Worm (Caenorhabditis elegans) whole organism, young adult: Measurements from ENCODE around the gene usp-46.

Experiments used
- C17E4.6 ChIP-seq: fragments of 200-800 bp; sonication (Bioruptor generic); IDR thresholded peaks from 2 replicates; pipeline ENCODE4 v1.3.6; 2022; ENCODE audit warnings: missing genetic modification reagents, missing genetic modification characterization, missing compliant biosample characterization
- F57A8.1 ChIP-seq: fragments of 200-800 bp; sonication (Bioruptor generic); optimal IDR thresholded peaks from 2 replicates; lab custom pipeline; 2018; ENCODE audit warnings: mild to moderate bottlenecking, missing genetic modification characterization, moderate library complexity, missing compliant biosample characterization
- F57C9.4 ChIP-seq: sonication (generic microtip); optimal IDR thresholded peaks from 2 replicates; lab custom pipeline; 2017; ENCODE audit warnings: mild to moderate bottlenecking, missing genetic modification characterization, missing compliant biosample characterization
- T07F8.4 ChIP-seq: sonication (generic microtip); optimal IDR thresholded peaks from 2 replicates; lab custom pipeline; 2016; ENCODE audit warnings: mild to moderate bottlenecking, missing genetic modification characterization, moderate library complexity, missing compliant biosample characterization
- Y53F4B.3 ChIP-seq: fragments of 200-800 bp; sonication (Bioruptor generic); IDR thresholded peaks from 2 replicates; pipeline ENCODE4 v1.3.6; 2022; ENCODE audit warnings: missing genetic modification reagents, missing genetic modification characterization, missing compliant biosample characterization
- Y53G8AR.9 ChIP-seq: fragments of 200-800 bp; sonication (Bioruptor generic); conservative IDR thresholded peaks from 2 replicates; pipeline ENCODE4 v1.3.6; 2022; ENCODE audit warnings: missing genetic modification reagents, missing genetic modification characterization, missing compliant biosample characterization
- Y79H2A.3 ChIP-seq: fragments of 200-800 bp; sonication (Bioruptor generic); conservative IDR thresholded peaks from 2 replicates; pipeline ENCODE4 v1.3.6; 2022; ENCODE audit warnings: missing genetic modification reagents, missing genetic modification characterization, missing compliant biosample characterization
- ama-1 ChIP-seq, 3 experiments: fragments of 150-350 bp in 1 of 3; sonication (generic microtip) in 2 of 3; optimal IDR thresholded peaks; 2 replicates each; lab custom pipeline; 2014 to 2018; ENCODE audit warnings: missing biosample characterization in 2 of 3, missing genetic modification characterization in 2 of 3, missing genetic modification reagents in 2 of 3
- attf-5 ChIP-seq: fragments of 200-800 bp; sonication (Bioruptor generic); optimal IDR thresholded peaks from 2 replicates; lab custom pipeline; 2018; ENCODE audit warnings: mild to moderate bottlenecking, missing genetic modification characterization, missing compliant biosample characterization
- bed-1 ChIP-seq: fragments of 200-800 bp; sonication (Bioruptor generic); IDR thresholded peaks from 2 replicates; pipeline ENCODE4 v1.3.6; 2022; ENCODE audit warnings: missing genetic modification reagents, missing genetic modification characterization, missing compliant biosample characterization
- ceh-27 ChIP-seq: fragments of 200-800 bp; sonication (Bioruptor generic); optimal IDR thresholded peaks from 2 replicates; lab custom pipeline; 2018; ENCODE audit warnings: mild to moderate bottlenecking, missing genetic modification characterization, moderate library complexity, missing compliant biosample characterization
- ceh-58 ChIP-seq: fragments of 200-800 bp; sonication (Bioruptor generic); IDR thresholded peaks from 2 replicates; pipeline ENCODE4 v1.3.6; 2022; ENCODE audit warnings: missing genetic modification characterization, missing compliant biosample characterization
- dox-1 ChIP-seq: fragments of 200-800 bp; sonication (Bioruptor generic); IDR thresholded peaks from 2 replicates; pipeline ENCODE4 v1.3.6; 2022; ENCODE audit warnings: missing genetic modification reagents, missing genetic modification characterization, missing compliant biosample characterization
- gei-17 ChIP-seq: fragments of 200-800 bp; sonication (Bioruptor generic); optimal IDR thresholded peaks from 2 replicates; lab custom pipeline; 2018; ENCODE audit warnings: mild to moderate bottlenecking, missing genetic modification characterization, missing compliant biosample characterization
- hsf-1 ChIP-seq: fragments of 200-800 bp; sonication (Bioruptor generic); IDR thresholded peaks from 2 replicates; pipeline ENCODE4 v1.3.6; 2022; ENCODE audit warnings: missing genetic modification reagents, missing genetic modification characterization, missing compliant biosample characterization
- lag-1 ChIP-seq: fragments of 200-800 bp; sonication (Bioruptor generic); IDR thresholded peaks from 2 replicates; pipeline ENCODE4 v1.3.6; 2022; ENCODE audit warnings: missing genetic modification reagents, missing genetic modification characterization, missing compliant biosample characterization
- lin-26 ChIP-seq: fragments of 200-800 bp; sonication (Bioruptor generic); IDR thresholded peaks from 2 replicates; pipeline ENCODE4 v1.3.6; 2022; ENCODE audit warnings: missing genetic modification reagents, missing genetic modification characterization, missing compliant biosample characterization
- lin-40 ChIP-seq: sonication (generic microtip); optimal IDR thresholded peaks from 2 replicates; lab custom pipeline; 2016; ENCODE audit warnings: missing genetic modification characterization, mild to moderate bottlenecking, missing compliant biosample characterization, missing genotype, missing genetic modification reagents
- madf-10 ChIP-seq: sonication (generic microtip); optimal IDR thresholded peaks from 2 replicates; lab custom pipeline; 2016; ENCODE audit warnings: mild to moderate bottlenecking, missing genetic modification characterization, missing compliant biosample characterization
- mel-28 ChIP-seq: sonication (generic microtip); optimal IDR thresholded peaks from 2 replicates; lab custom pipeline; 2016; ENCODE audit warnings: borderline replicate concordance, mild to moderate bottlenecking, missing genetic modification characterization, missing compliant biosample characterization
- mes-4 ChIP-seq: sonication (generic microtip); optimal IDR thresholded peaks from 2 replicates; lab custom pipeline; 2016; ENCODE audit warnings: missing genotype, missing genetic modification characterization, missing compliant biosample characterization
- nhr-120 ChIP-seq: fragments of 200-800 bp; sonication (Bioruptor generic); IDR thresholded peaks from 2 replicates; pipeline ENCODE4 v1.3.6; 2022; ENCODE audit warnings: missing genetic modification characterization, missing compliant biosample characterization
- nhr-179 ChIP-seq: sonication (generic microtip); optimal IDR thresholded peaks from 2 replicates; lab custom pipeline; 2016; ENCODE audit warnings: mild to moderate bottlenecking, missing genetic modification characterization, missing compliant biosample characterization
- nhr-90 ChIP-seq: sonication (generic microtip); optimal IDR thresholded peaks from 2 replicates; lab custom pipeline; 2016; ENCODE audit warnings: missing genotype, mild to moderate bottlenecking, missing genetic modification characterization, missing compliant biosample characterization
- rcor-1 ChIP-seq: fragments of 200-800 bp; sonication (Bioruptor generic); IDR thresholded peaks from 2 replicates; pipeline ENCODE4 v1.3.6; 2022; ENCODE audit warnings: missing genetic modification reagents, missing genetic modification characterization, missing compliant biosample characterization
- rec-8 ChIP-seq, 2 experiments: sonication (generic microtip); optimal IDR thresholded peaks; 2 replicates each; lab custom pipeline; 2016; ENCODE audit warnings: mild to moderate bottlenecking in 2 of 2, missing genetic modification characterization in 2 of 2, missing genetic modification reagents in 2 of 2, missing genotype in 2 of 2, missing biosample characterization in 1 of 2, missing compliant biosample characterization in 1 of 2, moderate library complexity in 1 of 2
- repo-1 ChIP-seq: sonication (generic microtip); optimal IDR thresholded peaks from 2 replicates; lab custom pipeline; 2017; ENCODE audit warnings: mild to moderate bottlenecking, missing genetic modification characterization, missing compliant biosample characterization
- sdz-38 ChIP-seq: sonication (generic microtip); optimal IDR thresholded peaks from 2 replicates; lab custom pipeline; 2016; ENCODE audit warnings: missing genotype, missing genetic modification characterization, missing compliant biosample characterization
- sea-2 ChIP-seq: fragments of 200-800 bp; sonication (Bioruptor generic); IDR thresholded peaks from 2 replicates; pipeline ENCODE4 v1.3.6; 2022; ENCODE audit warnings: missing genetic modification characterization, missing compliant biosample characterization
- somi-1 ChIP-seq: fragments of 200-800 bp; sonication (Bioruptor generic); optimal IDR thresholded peaks from 2 replicates; lab custom pipeline; 2018; ENCODE audit warnings: mild to moderate bottlenecking, missing genetic modification characterization, missing compliant biosample characterization
- tbp1 ChIP-seq: fragments of 200-800 bp; sonication (Bioruptor generic); optimal IDR thresholded peaks from 2 replicates; lab custom pipeline; 2018; ENCODE audit warnings: mild to moderate bottlenecking, missing genetic modification characterization, missing compliant biosample characterization
- unc-62 ChIP-seq: fragments of 150-350 bp; optimal IDR thresholded peaks from 2 replicates; lab custom pipeline; 2014; ENCODE audit warnings: missing biosample characterization, missing genetic modification reagents, missing genetic modification characterization
- xnd-1 ChIP-seq: sonication (generic microtip); optimal IDR thresholded peaks from 2 replicates; lab custom pipeline; 2016; ENCODE audit warnings: missing genotype, missing genetic modification reagents, missing genetic modification characterization, missing compliant biosample characterization
- zim-3 ChIP-seq: sonication (generic microtip); optimal IDR thresholded peaks from 2 replicates; lab custom pipeline; 2017; ENCODE audit warnings: mild to moderate bottlenecking, missing genetic modification characterization, moderate library complexity, missing compliant biosample characterization
- ztf-22 ChIP-seq: fragments of 200-800 bp; sonication (Bioruptor generic); optimal IDR thresholded peaks from 2 replicates; lab custom pipeline; 2018; ENCODE audit warnings: mild to moderate bottlenecking, missing genetic modification characterization, moderate library complexity, missing compliant biosample characterization
- ztf-25 ChIP-seq: fragments of 200-800 bp; sonication (Bioruptor generic); IDR thresholded peaks from 2 replicates; pipeline ENCODE4 v1.3.6; 2022; ENCODE audit warnings: missing genetic modification reagents, missing genetic modification characterization, missing compliant biosample characterization
- ztf-26 ChIP-seq: sonication (generic microtip); optimal IDR thresholded peaks from 2 replicates; lab custom pipeline; 2017; ENCODE audit warnings: missing genetic modification characterization, missing compliant biosample characterization
- ztf-6 ChIP-seq: fragments of 200-800 bp; sonication (Bioruptor generic); IDR thresholded peaks from 2 replicates; pipeline ENCODE4 v1.3.6; 2022; ENCODE audit warnings: missing genetic modification reagents, missing genetic modification characterization, missing compliant biosample characterization

Gene usp-46

DNA sequence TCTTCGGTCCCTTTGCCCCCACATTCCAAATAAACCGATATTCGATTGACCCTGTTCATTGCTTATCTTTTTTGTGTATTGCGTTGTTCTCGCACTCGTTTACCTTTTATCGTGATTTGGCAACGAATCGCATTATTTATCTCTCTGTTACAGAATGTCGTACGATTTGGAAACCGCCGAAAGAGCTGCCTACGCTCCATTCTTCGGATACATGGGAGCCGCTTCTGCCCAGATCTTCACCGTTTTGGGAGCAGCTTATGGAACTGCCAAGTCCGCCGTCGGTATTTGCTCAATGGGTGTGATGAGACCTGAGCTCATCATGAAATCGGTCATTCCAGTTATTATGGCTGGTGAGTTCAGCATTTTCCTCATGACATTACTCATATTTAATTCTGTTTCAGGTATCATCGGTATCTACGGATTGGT lies 5.6 kb downstream of the usp-46 start, which contains the start of gene vha-2 (continued):
- TF ChIP-seq sdz-38 (tag; lab: Kevin White, UChicago) (no peak), madf-10 (tag; lab: Kevin White, UChicago) (peak; percentile 23), ztf-25 (GFP tag; lab: Robert Waterston, UW) (no peak), C17E4.6 (GFP tag; lab: Robert Waterston, UW) (peak; percentile 22; the same call in 1 of the 2 replicates), dox-1 (GFP tag; lab: Robert Waterston, UW) (peak; percentile 31), ceh-27 (no peak), ztf-22 (GFP tag; lab: Kevin White, UChicago) (no peak), lag-1 (GFP tag; lab: Robert Waterston, UW) (no peak), zim-3 (no peak), hsf-1 (GFP tag; lab: Robert Waterston, UW) (peak; percentile 76), Y53F4B.3 (GFP tag; lab: Robert Waterston, UW) (no peak), lin-40 (tag; lab: Kevin White, UChicago) (no peak), gei-17 (GFP tag; lab: Kevin White, UChicago) (no peak), F57C9.4 (tag; lab: Kevin White, UChicago) (no peak), rcor-1 (GFP tag; lab: Robert Waterston, UW) (no peak), bed-1 (GFP tag; lab: Robert Waterston, UW) (no peak), repo-1 (peak; percentile 62), nhr-90 (tag; lab: Kevin White, UChicago) (peak; percentile 43), nhr-179 (no peak), mel-28 (tag; lab: Kevin White, UChicago) (no peak), ceh-58 (GFP tag; lab: Robert Waterston, UW) (no peak), Y79H2A.3 (GFP tag; lab: Robert Waterston, UW) (no peak), xnd-1 (no peak), unc-62 (GFP tag; lab: Kevin White, UChicago) (no peak), F57A8.1 (GFP tag; lab: Kevin White, UChicago) (no peak), sea-2 (GFP tag; lab: Robert Waterston, UW) (no peak), rec-8 (tag; optimal IDR thresholded peaks at IDR 0.05; lab: Kevin White, UChicago) (no peak), ztf-6 (GFP tag; lab: Robert Waterston, UW) (no peak), attf-5 (GFP tag; lab: Kevin White, UChicago) (no peak), Y53G8AR.9 (GFP tag; lab: Robert Waterston, UW) (peak; percentile 80), somi-1 (GFP tag; lab: Kevin White, UChicago) (no peak), T07F8.4 (tag; lab: Kevin White, UChicago) (no peak), mes-4 (tag; lab: Kevin White, UChicago) (no peak), ama-1 (optimal IDR thresholded peaks at IDR 0.05; lab: Kevin White, UChicago) (no peak), ama-1 (GFP tag; optimal IDR thresholded peaks at IDR 0.05; lab: Kevin White, UChicago) (peak in 1 of 2 experiments; percentile 10), ztf-26 (tag; lab: Kevin White, UChicago) (peak; percentile 23), tbp1 (peak; percentile 31), nhr-120 (GFP tag; lab: Robert Waterston, UW) (no peak)

- TF ChIP-seq lin-26 (GFP tag; lab: Robert Waterston, UW): no peak
- TF ChIP-seq rec-8 (tag; optimal IDR thresholded peaks at IDR 0.05; lab: Kevin White, UChicago): peak in 1 of 2 experiments; percentile 19
Measured at ce11 chrIII:9782483-9783081, 6.2 kb downstream of the usp-46 start, which contains the start of gene R10E11.6. Gene R10E11.6, plus strand, starts transcription at chrIII:9783006.
